Fruit fly (Drosophila melanogaster) whole organism, embryonic: ENCODE data around the gene Acsx3.

ENCODE experiments used
- Adf1 ChIP-seq: fragments of 200-800 bp; sonication (Bioruptor generic); IDR thresholded peaks from 2 replicates; pipeline ENCODE4 v1.3.6; 2022; ENCODE audit warnings: missing biosample characterization, missing genetic modification characterization
- CG10543 ChIP-seq: fragments of 200-800 bp; sonication (Bioruptor generic); optimal IDR thresholded peaks from 3 replicates; lab custom pipeline; 2017; ENCODE audit warnings: missing biosample characterization, mild to moderate bottlenecking, missing genetic modification characterization, moderate library complexity
- CG11247 ChIP-seq: fragments of 200-800 bp; sonication (Bioruptor generic); IDR thresholded peaks from 2 replicates; pipeline ENCODE4 v1.3.6; 2022; ENCODE audit warnings: missing biosample characterization, missing genetic modification characterization
- CG12219 ChIP-seq: fragments of 200-800 bp; sonication (Bioruptor generic); optimal IDR thresholded peaks from 3 replicates; lab custom pipeline; 2018; ENCODE audit warnings: missing biosample characterization, mild to moderate bottlenecking, missing genetic modification characterization
- CG12299 ChIP-seq: fragments of 200-800 bp; sonication (Bioruptor generic); optimal IDR thresholded peaks from 2 replicates; lab custom pipeline; 2018; ENCODE audit warnings: missing biosample characterization, mild to moderate bottlenecking, missing genetic modification characterization
- CG13624 ChIP-seq: fragments of 200-800 bp; sonication (Bioruptor generic); optimal IDR thresholded peaks from 2 replicates; lab custom pipeline; 2016; ENCODE audit warnings: missing biosample characterization, missing genetic modification characterization
- CG18011 ChIP-seq: fragments of 200-800 bp; sonication (Bioruptor generic); optimal IDR thresholded peaks from 2 replicates; lab custom pipeline; 2017; ENCODE audit warnings: missing biosample characterization, missing genetic modification characterization, mild to moderate bottlenecking, moderate library complexity, missing genotype
- CG18764 ChIP-seq: fragments of 200-800 bp; sonication (Bioruptor generic); optimal IDR thresholded peaks from 3 replicates; lab custom pipeline; 2016; ENCODE audit warnings: missing biosample characterization, missing genetic modification characterization
- CG2129 ChIP-seq: fragments of 200-800 bp; sonication (Bioruptor generic); IDR thresholded peaks from 2 replicates; pipeline ENCODE4 v1.3.6; 2022; ENCODE audit warnings: missing biosample characterization, missing genetic modification characterization; ENCODE audit not compliant: partially characterized antibody
- CG2199 ChIP-seq: fragments of 200-800 bp; sonication (Bioruptor generic); IDR thresholded peaks from 3 replicates; pipeline ENCODE4 v1.3.6; 2022; ENCODE audit warnings: missing biosample characterization, missing genetic modification characterization
- CG31224 ChIP-seq: fragments of 200-800 bp; sonication (Bioruptor generic); IDR thresholded peaks from 2 replicates; pipeline ENCODE4 v1.3.6; 2022; ENCODE audit warnings: missing biosample characterization, missing genetic modification characterization
- CG34376 ChIP-seq: fragments of 200-800 bp; sonication (Bioruptor generic); optimal IDR thresholded peaks from 2 replicates; lab custom pipeline; 2018; ENCODE audit warnings: missing biosample characterization, mild to moderate bottlenecking, missing genetic modification characterization
- CG3995 ChIP-seq: fragments of 200-800 bp; sonication (Bioruptor generic); optimal IDR thresholded peaks from 3 replicates; lab custom pipeline; 2016; ENCODE audit warnings: missing biosample characterization, missing genetic modification characterization
- CG4424 ChIP-seq: fragments of 200-800 bp; sonication (Bioruptor generic); optimal IDR thresholded peaks from 3 replicates; lab custom pipeline; 2016; ENCODE audit warnings: missing biosample characterization, missing genetic modification characterization
- CG6791 ChIP-seq: fragments of 200-800 bp; sonication (Bioruptor generic); IDR thresholded peaks from 3 replicates; pipeline ENCODE4 v1.3.6; 2022; ENCODE audit warnings: missing biosample characterization, missing genetic modification characterization; ENCODE audit not compliant: partially characterized antibody
- CG7357 ChIP-seq: fragments of 200-800 bp; sonication (Bioruptor generic); IDR thresholded peaks from 3 replicates; pipeline ENCODE4 v1.3.6; 2022; ENCODE audit warnings: missing biosample characterization, missing genetic modification characterization
- CG7987 ChIP-seq: fragments of 200-800 bp; sonication (Bioruptor generic); optimal IDR thresholded peaks from 2 replicates; lab custom pipeline; 2018; ENCODE audit warnings: missing biosample characterization, mild to moderate bottlenecking, missing genetic modification characterization, moderate library complexity
- CG8944 ChIP-seq: fragments of 200-800 bp; sonication (Bioruptor generic); optimal IDR thresholded peaks from 3 replicates; lab custom pipeline; 2016; ENCODE audit warnings: missing biosample characterization, missing genetic modification characterization
- CG9215 ChIP-seq: fragments of 200-800 bp; sonication (Bioruptor generic); IDR thresholded peaks from 2 replicates; pipeline ENCODE4 v1.3.6; 2022; ENCODE audit warnings: missing biosample characterization, missing genetic modification characterization
- CG9797 ChIP-seq: fragments of 200-800 bp; sonication (Bioruptor generic); optimal IDR thresholded peaks from 3 replicates; lab custom pipeline; 2018; ENCODE audit warnings: missing biosample characterization, mild to moderate bottlenecking, missing genetic modification characterization
- Camta ChIP-seq: fragments of 200-800 bp; sonication (Bioruptor generic); optimal IDR thresholded peaks from 2 replicates; lab custom pipeline; 2016; ENCODE audit warnings: missing biosample characterization, missing genetic modification characterization
- Ets65A ChIP-seq: fragments of 200-800 bp; sonication (Bioruptor generic); peaks from one replicate; lab custom pipeline; 2016; ENCODE audit warnings: missing biosample characterization, missing genetic modification characterization
- HLH54F ChIP-seq: fragments of 200-800 bp; sonication (Bioruptor generic); optimal IDR thresholded peaks from 3 replicates; lab custom pipeline; 2016; ENCODE audit warnings: missing biosample characterization, missing genetic modification characterization
- Mad ChIP-seq: fragments of 200-800 bp; sonication (Bioruptor generic); optimal IDR thresholded peaks from 2 replicates; lab custom pipeline; 2016; ENCODE audit warnings: missing biosample characterization, missing genetic modification characterization
- Mes4 ChIP-seq: fragments of 200-800 bp; sonication (Bioruptor generic); optimal IDR thresholded peaks from 2 replicates; lab custom pipeline; 2016; ENCODE audit warnings: missing biosample characterization, missing genetic modification characterization
- Myb ChIP-seq: fragments of 200-800 bp; sonication (Bioruptor generic); optimal IDR thresholded peaks from 2 replicates; lab custom pipeline; 2016; ENCODE audit warnings: missing biosample characterization, missing genetic modification characterization
- NC2β ChIP-seq: fragments of 200-800 bp; sonication (Bioruptor generic); optimal IDR thresholded peaks from 2 replicates; lab custom pipeline; 2016; ENCODE audit warnings: missing biosample characterization, missing genetic modification characterization
- Nf-YB ChIP-seq: fragments of 200-800 bp; sonication (Bioruptor generic); optimal IDR thresholded peaks from 3 replicates; lab custom pipeline; 2019; ENCODE audit warnings: missing biosample characterization, mild to moderate bottlenecking, missing genetic modification characterization, moderate library complexity
- Pdp1 ChIP-seq, 2 experiments: fragments of 200-800 bp; sonication (Bioruptor generic); optimal IDR thresholded peaks; 3 replicates each; lab custom pipeline; 2016; ENCODE audit warnings: missing biosample characterization in 2 of 2, missing genetic modification characterization in 2 of 2, mild to moderate bottlenecking in 1 of 2, moderate library complexity in 1 of 2
- Ssrp ChIP-seq: fragments of 200-800 bp; sonication (Bioruptor generic); optimal IDR thresholded peaks from 2 replicates; lab custom pipeline; 2018; ENCODE audit warnings: missing biosample characterization, mild to moderate bottlenecking, missing genetic modification characterization, moderate library complexity
- Trl ChIP-seq, 3 experiments: fragments of >200 bp in 2 of 3; fragments of 200-800 bp in 1 of 3; sonication (Bioruptor generic) in 1 of 3; optimal IDR thresholded peaks; 2 replicates in 1 of 3; 3 replicates in 2 of 3; lab custom pipeline; 2016 to 2017; ENCODE audit warnings: missing biosample characterization in 1 of 3, missing genetic modification characterization in 1 of 3
- ac ChIP-seq: fragments of 200-800 bp; sonication (Bioruptor generic); optimal IDR thresholded peaks from 3 replicates; lab custom pipeline; 2017; ENCODE audit warnings: missing biosample characterization, mild to moderate bottlenecking, missing genetic modification characterization
- az2 ChIP-seq: fragments of 200-800 bp; sonication (Bioruptor generic); optimal IDR thresholded peaks from 3 replicates; lab custom pipeline; 2016; ENCODE audit warnings: missing biosample characterization, missing genetic modification characterization
- cas ChIP-seq: fragments of 200-800 bp; sonication (Bioruptor generic); IDR thresholded peaks from 2 replicates; pipeline ENCODE4 v1.3.6; 2022; ENCODE audit warnings: missing biosample characterization, missing genetic modification characterization
- cwo ChIP-seq: fragments of 200-800 bp; sonication (Bioruptor generic); optimal IDR thresholded peaks from 3 replicates; lab custom pipeline; 2017; ENCODE audit warnings: missing biosample characterization, missing genetic modification characterization, mild to moderate bottlenecking, moderate library complexity, missing genetic modification reagents
- dmrt11E ChIP-seq: fragments of 200-800 bp; sonication (Bioruptor generic); optimal IDR thresholded peaks from 3 replicates; lab custom pipeline; 2018; ENCODE audit warnings: missing biosample characterization, mild to moderate bottlenecking, missing genetic modification characterization, moderate library complexity
- exex ChIP-seq: fragments of 200-800 bp; sonication (Bioruptor generic); optimal IDR thresholded peaks from 4 replicates; lab custom pipeline; 2018; ENCODE audit warnings: missing biosample characterization, mild to moderate bottlenecking, missing genetic modification characterization, moderate library complexity
- gcm2 ChIP-seq: fragments of 200-800 bp; sonication (Bioruptor generic); optimal IDR thresholded peaks from 2 replicates; lab custom pipeline; 2016; ENCODE audit warnings: missing biosample characterization, missing genetic modification characterization
- hkb ChIP-seq, 2 experiments: fragments of 200-800 bp in 1 of 2; fragments of >200 bp in 1 of 2; sonication (Bioruptor generic) in 1 of 2; IDR thresholded peaks in 1 of 2; optimal IDR thresholded peaks in 1 of 2; 2 replicates each; pipeline versions ENCODE4 v1.3.6 to Lab custom; 2017 to 2022; ENCODE audit warnings: missing biosample characterization in 1 of 2, missing genetic modification characterization in 1 of 2
- insv ChIP-seq, 2 experiments: fragments of 200-800 bp; sonication (Bioruptor generic); optimal IDR thresholded peaks; 3 replicates each; lab custom pipeline; 2016 to 2018; ENCODE audit warnings: missing biosample characterization in 2 of 2, missing genetic modification characterization in 2 of 2
- lmd ChIP-seq: fragments of 200-800 bp; sonication (Bioruptor generic); IDR thresholded peaks from 2 replicates; pipeline ENCODE4 v1.3.6; 2022; ENCODE audit warnings: missing biosample characterization, missing genetic modification characterization
- mirr ChIP-seq: fragments of 200-800 bp; sonication (Bioruptor generic); optimal IDR thresholded peaks from 3 replicates; lab custom pipeline; 2018; ENCODE audit warnings: missing biosample characterization, mild to moderate bottlenecking, missing genetic modification characterization
- nom ChIP-seq: fragments of 200-800 bp; sonication (Bioruptor generic); optimal IDR thresholded peaks from 2 replicates; lab custom pipeline; 2017; ENCODE audit warnings: missing biosample characterization, missing genetic modification characterization, mild to moderate bottlenecking, moderate library complexity, missing genetic modification reagents
- pum ChIP-seq: fragments of 200-800 bp; sonication (Bioruptor generic); optimal IDR thresholded peaks from 2 replicates; lab custom pipeline; 2016; ENCODE audit warnings: missing biosample characterization, missing genetic modification characterization
- ranshi ChIP-seq: fragments of 200-800 bp; sonication (Bioruptor generic); IDR thresholded peaks from 2 replicates; pipeline ENCODE4 v1.3.6; 2022; ENCODE audit warnings: missing biosample characterization, missing genetic modification characterization
- row ChIP-seq: fragments of 200-800 bp; sonication (Bioruptor generic); IDR thresholded peaks from 3 replicates; pipeline ENCODE4 v1.3.6; 2022; ENCODE audit warnings: missing biosample characterization, missing genetic modification characterization
- sens-2 ChIP-seq: fragments of 200-800 bp; sonication (Bioruptor generic); IDR thresholded peaks from 2 replicates; pipeline ENCODE4 v1.3.6; 2022; ENCODE audit warnings: missing biosample characterization, missing genetic modification characterization
- sug ChIP-seq: fragments of 200-800 bp; optimal IDR thresholded peaks from 2 replicates; lab custom pipeline; 2019; ENCODE audit warnings: missing biosample characterization, mild to moderate bottlenecking, missing genetic modification characterization, moderate library complexity
- wek ChIP-seq: fragments of 200-800 bp; sonication (Bioruptor generic); optimal IDR thresholded peaks from 3 replicates; lab custom pipeline; 2018; ENCODE audit warnings: missing biosample characterization, mild to moderate bottlenecking, missing genetic modification characterization, moderate library complexity
- z ChIP-seq: fragments of 200-800 bp; sonication (Bioruptor generic); IDR thresholded peaks from 3 replicates; pipeline ENCODE4 v1.3.6; 2022; ENCODE audit warnings: missing biosample characterization, missing genetic modification characterization

The Acsx3 gene

dm6 chr3R:19792697-19793096 is 11.7 kb downstream of the Acsx3 start (continued):
- TF ChIP-seq CG2199 (GFP tag; lab: Robert Waterston, UW) (no peak), cwo (peak; percentile 27), CG12219 (no peak), Camta (GFP tag; lab: Kevin White, UChicago) (no peak), CG10543 (GFP tag; lab: Kevin White, UChicago) (peak; percentile 32), CG4424 (no peak), exex (tag; lab: Kevin White, UChicago) (peak; percentile 81), CG12299 (no peak), CG13624 (GFP tag; lab: Kevin White, UChicago) (no peak), gcm2 (GFP tag; lab: Kevin White, UChicago) (no peak), insv (GFP tag; optimal IDR thresholded peaks at IDR 0.05; lab: Kevin White, UChicago) (no peak), wek (no peak), ac (no peak), cas (GFP tag; lab: Robert Waterston, UW) (no peak), row (no peak), CG18011 (GFP tag; lab: Kevin White, UChicago) (no peak), pum (GFP tag; lab: Kevin White, UChicago) (no peak), CG11247 (GFP tag; lab: Robert Waterston, UW) (no peak), CG6791 (GFP tag; lab: Robert Waterston, UW) (no peak), CG9797 (GFP tag; lab: Kevin White, UChicago) (no peak), CG3995 (no peak), CG34376 (GFP tag; lab: Kevin White, UChicago) (peak; percentile 73), Adf1 (GFP tag; lab: Robert Waterston, UW) (no peak), CG7357 (GFP tag; lab: Robert Waterston, UW) (no peak), nom (GFP tag; lab: Kevin White, UChicago) (no peak), sug (peak; percentile 69), CG2129 (GFP tag; lab: Robert Waterston, UW) (no peak), Ssrp (tag; lab: Kevin White, UChicago) (no peak), NC2β (GFP tag; lab: Kevin White, UChicago) (no peak), Mad (GFP tag; lab: Kevin White, UChicago) (no peak), CG9215 (GFP tag; lab: Robert Waterston, UW) (no peak), CG8944 (GFP tag; lab: Kevin White, UChicago) (no peak), lmd (GFP tag; lab: Robert Waterston, UW) (no peak)

dm6 chr3R:19793661-19794060 is 12.6 kb downstream of the Acsx3 start:
- TF ChIP-seq CG7987 = peak; percentile 24
- no peak for TF ChIP-seq sens-2 (GFP tag; lab: Robert Waterston, UW)
- no peak for TF ChIP-seq CG31224
- TF ChIP-seq cwo = peak; percentile 94
- peak; percentile 7 for TF ChIP-seq mirr (GFP tag; lab: Kevin White, UChicago)
- peak; percentile 81 for TF ChIP-seq exex (tag; lab: Kevin White, UChicago)
- peak in 1 of 2 experiments; percentile 33 for TF ChIP-seq Trl (optimal IDR thresholded peaks at IDR 0.05; lab: Kevin White, UChicago)
- TF ChIP-seq Trl (GFP tag; optimal IDR thresholded peaks at IDR 0.05; lab: Kevin White, UChicago) = no peak

dm6 chr3R:19795332-19795731 is 14.3 kb downstream of the Acsx3 start:
- TF ChIP-seq Mes4 (GFP tag; lab: Kevin White, UChicago) (no peak), Ets65A (GFP tag; lab: Kevin White, UChicago) (peak; percentile 12), az2 (GFP tag; lab: Kevin White, UChicago) (no peak), dmrt11E (tag; lab: Kevin White, UChicago) (no peak), Nf-YB (GFP tag; lab: Kevin White, UChicago) (peak; percentile 10), Myb (no peak), Pdp1 (GFP tag; optimal IDR thresholded peaks at IDR 0.05; lab: Kevin White, UChicago) (peak in 1 of 2 experiments; percentile 65), z (GFP tag; lab: Robert Waterston, UW) (0 out of 3 replicates have a peak, but pooled peaks have one; percentile 34), HLH54F (GFP tag; lab: Kevin White, UChicago) (no peak), hkb (optimal IDR thresholded peaks at IDR 0.05; lab: Kevin White, UChicago) (no peak), hkb (GFP tag; IDR thresholded peaks at IDR 0.05; lab: Robert Waterston, UW) (0 out of 2 replicates have a peak, but pooled peaks have one; percentile 9), lmd (GFP tag; lab: Robert Waterston, UW) (no peak), CG18764 (GFP tag; lab: Kevin White, UChicago) (no peak), ranshi (no peak)
